Worm (Caenorhabditis elegans) whole organism, L3 larva: ENCODE measurements around the gene tbb-6.

Experiments
- R02D3.7 ChIP-seq: fragments of 150-350 bp; optimal IDR thresholded peaks from 2 replicates; lab custom pipeline; 2014; ENCODE audit warnings: missing biosample characterization, missing genetic modification characterization
- ZK546.5 ChIP-seq: sonication (generic microtip); optimal IDR thresholded peaks from 2 replicates; lab custom pipeline; 2017; ENCODE audit warnings: missing biosample characterization, missing genetic modification characterization
- aly-2 ChIP-seq: fragments of 150-350 bp; optimal IDR thresholded peaks from 2 replicates; lab custom pipeline; 2014; ENCODE audit warnings: missing biosample characterization, missing genetic modification characterization
- ama-1 ChIP-seq: fragments of 150-350 bp; optimal IDR thresholded peaks from 2 replicates; lab custom pipeline; 2018
- ceh-16 ChIP-seq: sonication (generic microtip); optimal IDR thresholded peaks from 2 replicates; lab custom pipeline; 2017; ENCODE audit warnings: missing biosample characterization, missing genetic modification characterization
- ceh-82 ChIP-seq: fragments of 150-350 bp; optimal IDR thresholded peaks from 2 replicates; lab custom pipeline; 2014; ENCODE audit warnings: missing biosample characterization, missing genetic modification characterization
- ceh-9 ChIP-seq: sonication (generic microtip); optimal IDR thresholded peaks from 2 replicates; lab custom pipeline; 2018; ENCODE audit warnings: missing biosample characterization, missing genetic modification characterization
- daf-12 ChIP-seq: fragments of 150-350 bp; optimal IDR thresholded peaks from 2 replicates; lab custom pipeline; 2014; ENCODE audit warnings: missing biosample characterization, missing genetic modification reagents, missing genetic modification characterization
- egl-27 ChIP-seq: sonication (generic microtip); optimal IDR thresholded peaks from 4 replicates; lab custom pipeline; 2017; ENCODE audit warnings: missing biosample characterization, missing genetic modification reagents, missing genetic modification characterization
- egl-5 ChIP-seq: fragments of 150-350 bp; optimal IDR thresholded peaks from 2 replicates; lab custom pipeline; 2017; ENCODE audit warnings: missing biosample characterization, missing genetic modification reagents, missing genetic modification characterization, inconsistent platforms
- elt-2 ChIP-seq: sonication (generic microtip); optimal IDR thresholded peaks from 2 replicates; lab custom pipeline; 2016; ENCODE audit warnings: missing genetic modification reagents, mild to moderate bottlenecking, missing genetic modification characterization, missing compliant biosample characterization
- elt-3 ChIP-seq, 3 experiments: fragments of 150-350 bp in 1 of 3; sonication (generic microtip) in 2 of 3; optimal IDR thresholded peaks; 2 replicates in 2 of 3; 4 replicates in 1 of 3; lab custom pipeline; 2014 to 2017; ENCODE audit warnings: missing biosample characterization in 3 of 3, missing genetic modification characterization in 3 of 3
- fkh-10 ChIP-seq: sonication (generic microtip); optimal IDR thresholded peaks from 2 replicates; lab custom pipeline; 2017; ENCODE audit warnings: missing biosample characterization, missing genetic modification reagents, missing genetic modification characterization
- fkh-2 ChIP-seq: fragments of 150-350 bp; optimal IDR thresholded peaks from 2 replicates; lab custom pipeline; 2014; ENCODE audit warnings: missing biosample characterization, missing genetic modification reagents, missing genetic modification characterization
- fos-1 ChIP-seq: fragments of 150-350 bp; optimal IDR thresholded peaks from 2 replicates; lab custom pipeline; 2014; ENCODE audit warnings: missing biosample characterization, missing genetic modification characterization
- jun-1 ChIP-seq: fragments of 150-350 bp; optimal IDR thresholded peaks from 2 replicates; lab custom pipeline; 2014; ENCODE audit warnings: missing biosample characterization, missing genetic modification reagents, missing genetic modification characterization
- lin-39 ChIP-seq: fragments of 150-350 bp; optimal IDR thresholded peaks from 2 replicates; lab custom pipeline; 2018; ENCODE audit warnings: missing biosample characterization, missing genetic modification reagents, missing genetic modification characterization
- lsy-12 ChIP-seq: sonication (generic microtip); optimal IDR thresholded peaks from 2 replicates; lab custom pipeline; 2016; ENCODE audit warnings: mild to moderate bottlenecking, missing genetic modification characterization, missing compliant biosample characterization
- mdl-1 ChIP-seq: fragments of 150-350 bp; optimal IDR thresholded peaks from 2 replicates; lab custom pipeline; 2014; ENCODE audit warnings: missing biosample characterization, missing genetic modification characterization
- nfya-1 ChIP-seq: sonication (generic microtip); optimal IDR thresholded peaks from 2 replicates; lab custom pipeline; 2017; ENCODE audit warnings: missing genetic modification characterization, mild to moderate bottlenecking, missing compliant biosample characterization, antibody characterized with exemption, moderate library complexity; ENCODE audit not compliant: insufficient read depth
- nhr-11 ChIP-seq: fragments of 150-350 bp; optimal IDR thresholded peaks from 2 replicates; lab custom pipeline; 2014; ENCODE audit warnings: missing biosample characterization, missing genetic modification characterization
- nhr-23 ChIP-seq: fragments of 150-350 bp; optimal IDR thresholded peaks from 2 replicates; lab custom pipeline; 2014; ENCODE audit warnings: missing biosample characterization, missing genetic modification reagents, missing genetic modification characterization
- nhr-237 ChIP-seq: fragments of 150-350 bp; optimal IDR thresholded peaks from 2 replicates; lab custom pipeline; 2014; ENCODE audit warnings: missing biosample characterization, missing genetic modification characterization
- nhr-28 ChIP-seq: fragments of 150-350 bp; optimal IDR thresholded peaks from 2 replicates; lab custom pipeline; 2014; ENCODE audit warnings: missing biosample characterization, missing genetic modification characterization
- nhr-67 ChIP-seq: fragments of 150-350 bp; optimal IDR thresholded peaks from 2 replicates; lab custom pipeline; 2014; ENCODE audit warnings: missing biosample characterization, missing genetic modification characterization
- nhr-77 ChIP-seq: fragments of 150-350 bp; optimal IDR thresholded peaks from 2 replicates; lab custom pipeline; 2014; ENCODE audit warnings: missing biosample characterization, missing genetic modification characterization
- pha-4 ChIP-seq: fragments of 150-350 bp; optimal IDR thresholded peaks from 2 replicates; lab custom pipeline; 2014; ENCODE audit warnings: missing biosample characterization, missing genetic modification reagents, missing genetic modification characterization
- skn-1 ChIP-seq: fragments of 150-350 bp; optimal IDR thresholded peaks from 2 replicates; lab custom pipeline; 2014; ENCODE audit warnings: missing biosample characterization, missing genetic modification characterization
- snpc-4 ChIP-seq: fragments of 150-350 bp; optimal IDR thresholded peaks from 2 replicates; lab custom pipeline; 2014; ENCODE audit warnings: missing biosample characterization, missing genetic modification characterization
- tbx-2 ChIP-seq: sonication (generic microtip); optimal IDR thresholded peaks from 2 replicates; lab custom pipeline; 2016; ENCODE audit warnings: mild to moderate bottlenecking, missing genetic modification characterization, missing compliant biosample characterization
- unc-62 ChIP-seq: fragments of 150-350 bp; sonication (generic microtip); optimal IDR thresholded peaks from 4 replicates; lab custom pipeline; 2014; ENCODE audit warnings: missing biosample characterization, missing genetic modification reagents, missing genetic modification characterization
- zag-1 ChIP-seq: fragments of 150-350 bp; optimal IDR thresholded peaks from 2 replicates; lab custom pipeline; 2014; ENCODE audit warnings: missing biosample characterization, missing genetic modification characterization
- ztf-11 ChIP-seq: fragments of 150-350 bp; optimal IDR thresholded peaks from 2 replicates; lab custom pipeline; 2014; ENCODE audit warnings: missing biosample characterization, missing genetic modification characterization
- ztf-4 ChIP-seq: fragments of 150-350 bp; optimal IDR thresholded peaks from 2 replicates; lab custom pipeline; 2014; ENCODE audit warnings: missing biosample characterization, missing genetic modification characterization

Gene tbb-6

ce11 chrV:12276946-12277345, 15.6 kb downstream of the tbb-6 start, which contains the start of gene bnc-1:
Gene bnc-1 (minus strand): TSS chrV:12277046.
- TF ChIP-seq elt-3 (tag; optimal IDR thresholded peaks at IDR 0.05; lab: Kevin White, UChicago) (no peak), pha-4 (tag; lab: Kevin White, UChicago) (no peak), fos-1 (tag; lab: Kevin White, UChicago) (no peak), egl-5 (tag; lab: Kevin White, UChicago) (no peak), nhr-77 (tag; lab: Kevin White, UChicago) (no peak), lsy-12 (tag; lab: Kevin White, UChicago) (no peak), daf-12 (tag; lab: Kevin White, UChicago) (no peak), nhr-23 (no peak), snpc-4 (tag; lab: Kevin White, UChicago) (no peak), skn-1 (tag; lab: Kevin White, UChicago) (no peak), ceh-16 (no peak), elt-2 (tag; lab: Kevin White, UChicago) (no peak), fkh-2 (tag; lab: Kevin White, UChicago) (no peak), nhr-11 (tag; lab: Kevin White, UChicago) (no peak), ztf-4 (tag; lab: Kevin White, UChicago) (no peak), ZK546.5 (tag; lab: Kevin White, UChicago) (no peak)
- TF ChIP-seq, all 47 proteins: peak for 0

DNA sequence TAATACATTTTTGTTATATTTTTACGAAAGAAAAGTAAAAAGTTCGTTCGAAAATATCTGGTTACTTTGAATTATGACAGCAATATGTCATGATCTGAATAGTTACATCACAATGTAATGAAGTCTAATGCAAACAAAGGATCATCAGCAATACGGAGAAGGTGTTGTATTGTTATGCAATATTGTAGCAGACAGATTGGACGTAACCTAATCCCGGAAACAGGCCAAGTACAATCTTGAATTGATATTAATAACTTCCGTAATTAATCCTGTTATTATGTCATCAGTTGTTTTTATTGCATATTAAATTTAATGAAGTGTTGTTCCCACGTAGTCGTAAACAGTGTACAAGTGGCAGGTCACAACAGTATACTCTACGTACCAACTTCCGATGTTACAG, 20.2 kb downstream of the tbb-6 start:
- no peak for TF ChIP-seq ama-1 (lab: Kevin White, UChicago)
- TF ChIP-seq nhr-77 (tag; lab: Kevin White, UChicago) = no peak
- TF ChIP-seq tbx-2 (tag; lab: Kevin White, UChicago) = no peak
- TF ChIP-seq unc-62 (GFP tag; lab: Kevin White, UChicago) = no peak
- TF ChIP-seq jun-1 (tag; lab: Kevin White, UChicago) = no peak

DNA sequence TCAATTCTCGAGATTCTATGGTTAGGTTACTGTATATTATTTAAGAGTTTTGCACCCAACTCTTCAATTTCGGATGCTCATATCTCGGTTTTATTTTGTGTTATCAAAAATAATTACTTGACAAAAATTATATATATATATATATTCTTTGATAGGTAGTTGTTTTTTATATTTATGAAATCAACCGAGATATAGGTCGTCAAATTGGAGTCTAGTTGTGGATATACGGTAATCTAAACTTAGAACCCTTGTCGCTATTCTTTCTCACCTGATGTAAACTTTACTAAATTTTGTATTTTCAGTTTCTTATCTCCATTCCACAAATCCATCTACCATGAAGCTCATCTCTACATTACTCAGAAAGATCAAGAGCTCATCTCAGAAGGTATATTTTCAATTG, 21.9 kb downstream of the tbb-6 start, which contains the start of gene F55C5.10:
TSS of gene F55C5.10 (plus strand) at position 301 of the 400 bp plus-strand sequence.
- no peak for TF ChIP-seq aly-2 (tag; lab: Kevin White, UChicago)
- no peak for TF ChIP-seq zag-1 (tag; lab: Kevin White, UChicago)
- no peak for TF ChIP-seq nhr-67 (tag; lab: Kevin White, UChicago)
- TF ChIP-seq ztf-11 = no peak
- TF ChIP-seq R02D3.7 (tag; lab: Kevin White, UChicago) = no peak
- TF ChIP-seq ceh-82 (tag; lab: Kevin White, UChicago) = no peak
- TF ChIP-seq ZK546.5 (tag; lab: Kevin White, UChicago) = no peak
- TF ChIP-seq fos-1 (tag; lab: Kevin White, UChicago) = no peak
- no peak for TF ChIP-seq mdl-1 (tag; lab: Kevin White, UChicago)
- no peak for TF ChIP-seq fkh-2 (tag; lab: Kevin White, UChicago)
- no peak for TF ChIP-seq nhr-237 (tag; lab: Kevin White, UChicago)
- TF ChIP-seq nhr-11 (tag; lab: Kevin White, UChicago) = no peak
- TF ChIP-seq nhr-28 (tag; lab: Kevin White, UChicago) = no peak
- no peak for TF ChIP-seq ceh-9
- no peak for TF ChIP-seq ztf-4 (tag; lab: Kevin White, UChicago)
- TF ChIP-seq fkh-10 (GFP tag; lab: Kevin White, UChicago) = no peak
- TF ChIP-seq egl-27 = no peak

ce11 chrV:12287667-12288066, 26.3 kb downstream of the tbb-6 start:
- TF ChIP-seq lin-39 (tag; lab: Kevin White, UChicago) (peak; percentile 42), tbx-2 (tag; lab: Kevin White, UChicago) (no peak), fkh-10 (GFP tag; lab: Kevin White, UChicago) (peak; percentile 40), nfya-1 (tag; lab: Kevin White, UChicago) (peak; percentile 25)

ce11 chrV:12288577-12288976, 27.2 kb downstream of the tbb-6 start, which contains the start of gene rskd-1:
Gene rskd-1 (minus strand): TSS chrV:12288615.
- TF ChIP-seq elt-2 (tag; lab: Kevin White, UChicago) (peak; percentile 0), egl-27 (no peak), pha-4 (tag; lab: Kevin White, UChicago) (peak; percentile 95)
